Worm (Caenorhabditis elegans): Measurements from ENCODE around the gene F23F12.3.
A peak's percentile ranks its signal among the peaks of the same experiment; 100 is the strongest.

F23F12.3 gene

ce11 chrIII:6488916-6489315 is 11.4 kb upstream of the F23F12.3 start:
- TF ChIP-seq hlh-1 (tag; optimal IDR thresholded peaks at IDR 0.05) (no peak), ceh-43 (GFP tag; optimal IDR thresholded peaks at IDR 0.05) (peak; percentile 62), nhr-237 (tag; optimal IDR thresholded peaks at IDR 0.05) (peak; percentile 2), mep-1 (tag; optimal IDR thresholded peaks at IDR 0.05) (peak; percentile 39), zip-8 (tag; optimal IDR thresholded peaks at IDR 0.05) (no peak), lsy-2 (tag; optimal IDR thresholded peaks at IDR 0.05) (peak; percentile 30), ces-1 (GFP tag; optimal IDR thresholded peaks at IDR 0.05) (peak; percentile 37)

ce11 chrIII:6489493-6489892 is 10.8 kb upstream of the F23F12.3 start, which contains the start of gene rpt-3:
Gene rpt-3 (plus strand): TSS chrIII:6489793.
- TF ChIP-seq M03D4.4 (tag; optimal IDR thresholded peaks at IDR 0.05) (no peak), drap-1 (GFP tag; optimal IDR thresholded peaks at IDR 0.05) (no peak), cnd-1 (tag; optimal IDR thresholded peaks at IDR 0.05) (no peak), nhr-2 (tag; optimal IDR thresholded peaks at IDR 0.05) (no peak), elt-1 (tag; optimal IDR thresholded peaks at IDR 0.05; ENCODE audit: borderline replicate concordance, insufficient read depth) (no peak), sem-2 (GFP tag; optimal IDR thresholded peaks at IDR 0.05) (no peak), lsy-2 (tag; optimal IDR thresholded peaks at IDR 0.05) (no peak), nhr-12 (tag; optimal IDR thresholded peaks at IDR 0.05) (no peak), hlh-1 (tag; optimal IDR thresholded peaks at IDR 0.05) (no peak), lin-32 (GFP tag; optimal IDR thresholded peaks at IDR 0.05) (no peak), zip-8 (tag; optimal IDR thresholded peaks at IDR 0.05) (no peak), ceh-83 (GFP tag; optimal IDR thresholded peaks at IDR 0.05) (no peak), lin-13 (tag; optimal IDR thresholded peaks at IDR 0.05) (no peak)

ce11 chrIII:6490989-6491388 is 9.3 kb upstream of the F23F12.3 start:
- TF ChIP-seq unc-120 (tag; optimal IDR thresholded peaks at IDR 0.05; ENCODE audit: poor library complexity, severe bottlenecking) (no peak), sem-2 (GFP tag; optimal IDR thresholded peaks at IDR 0.05) (no peak), ham-2 (GFP tag; optimal IDR thresholded peaks at IDR 0.05) (no peak), bed-3 (GFP tag; optimal IDR thresholded peaks at IDR 0.05) (no peak), drap-1 (GFP tag; optimal IDR thresholded peaks at IDR 0.05) (no peak), ceh-43 (GFP tag; optimal IDR thresholded peaks at IDR 0.05) (no peak), nhr-2 (tag; optimal IDR thresholded peaks at IDR 0.05) (no peak), lsy-2 (tag; optimal IDR thresholded peaks at IDR 0.05) (no peak), unc-62 (GFP tag; optimal IDR thresholded peaks at IDR 0.05) (no peak), nhr-12 (tag; optimal IDR thresholded peaks at IDR 0.05) (no peak), mep-1 (tag; optimal IDR thresholded peaks at IDR 0.05) (no peak), ceh-83 (GFP tag; optimal IDR thresholded peaks at IDR 0.05) (no peak), mls-2 (tag; optimal IDR thresholded peaks at IDR 0.05) (no peak), lin-13 (tag; optimal IDR thresholded peaks at IDR 0.05) (no peak), nhr-28 (tag; optimal IDR thresholded peaks at IDR 0.05) (no peak), cnd-1 (tag; optimal IDR thresholded peaks at IDR 0.05) (no peak), mab-5 (tag; optimal IDR thresholded peaks at IDR 0.05) (no peak), unc-39 (tag; optimal IDR thresholded peaks at IDR 0.05) (no peak)

ce11 chrIII:6492807-6493206 is 7.5 kb upstream of the F23F12.3 start, which contains the start of gene srb-11:
Gene srb-11 (minus strand): TSS chrIII:6492907.
- TF ChIP-seq ceh-43 (GFP tag; optimal IDR thresholded peaks at IDR 0.05) = no peak
- no peak for TF ChIP-seq lsy-2 (tag; optimal IDR thresholded peaks at IDR 0.05)
- TF ChIP-seq drap-1 (GFP tag; optimal IDR thresholded peaks at IDR 0.05) = no peak
- no peak for TF ChIP-seq mab-5 (tag; optimal IDR thresholded peaks at IDR 0.05)
- TF ChIP-seq nhr-28 (tag; optimal IDR thresholded peaks at IDR 0.05) = no peak
- no peak for TF ChIP-seq nhr-2 (tag; optimal IDR thresholded peaks at IDR 0.05)
- no peak for TF ChIP-seq mls-2 (tag; optimal IDR thresholded peaks at IDR 0.05)
- TF ChIP-seq cnd-1 (tag; optimal IDR thresholded peaks at IDR 0.05) = no peak
- no peak for TF ChIP-seq mep-1 (tag; optimal IDR thresholded peaks at IDR 0.05)
- no peak for TF ChIP-seq pha-4 (tag; optimal IDR thresholded peaks at IDR 0.05)
- TF ChIP-seq hlh-1 (tag; optimal IDR thresholded peaks at IDR 0.05) = no peak
- TF ChIP-seq ceh-83 (GFP tag; optimal IDR thresholded peaks at IDR 0.05) = no peak
- no peak for TF ChIP-seq flh-1 (GFP tag; optimal IDR thresholded peaks at IDR 0.05)

- no peak for TF ChIP-seq hlh-1 (tag; optimal IDR thresholded peaks at IDR 0.05)
- no peak for TF ChIP-seq sptf-1 (tag; optimal IDR thresholded peaks at IDR 0.05)
- TF ChIP-seq elt-1 (tag; optimal IDR thresholded peaks at IDR 0.05; ENCODE audit: borderline replicate concordance, insufficient read depth) = no peak
- TF ChIP-seq ham-2 (GFP tag; optimal IDR thresholded peaks at IDR 0.05) = no peak
- no peak for TF ChIP-seq M03D4.4 (tag; optimal IDR thresholded peaks at IDR 0.05)
- no peak for TF ChIP-seq tbx-8 (GFP tag; optimal IDR thresholded peaks at IDR 0.05)
- no peak for TF ChIP-seq nhr-2 (tag; optimal IDR thresholded peaks at IDR 0.05)
- no peak for TF ChIP-seq lin-13 (tag; optimal IDR thresholded peaks at IDR 0.05)
- TF ChIP-seq drap-1 (GFP tag; optimal IDR thresholded peaks at IDR 0.05) = no peak
- no peak for TF ChIP-seq unc-120 (tag; optimal IDR thresholded peaks at IDR 0.05; ENCODE audit: poor library complexity, severe bottlenecking)
- no peak for TF ChIP-seq nhr-76 (tag; optimal IDR thresholded peaks at IDR 0.05)
- TF ChIP-seq unc-39 (tag; optimal IDR thresholded peaks at IDR 0.05) = no peak
- no peak for TF ChIP-seq nhr-237 (tag; optimal IDR thresholded peaks at IDR 0.05)
- no peak for TF ChIP-seq sem-2 (GFP tag; optimal IDR thresholded peaks at IDR 0.05)
- TF ChIP-seq ceh-39 (tag; optimal IDR thresholded peaks at IDR 0.05) = no peak
- no peak for TF ChIP-seq lsy-2 (tag; optimal IDR thresholded peaks at IDR 0.05)
- TF ChIP-seq lin-32 (GFP tag; optimal IDR thresholded peaks at IDR 0.05) = no peak
Observed at ce11 chrIII:6495191-6495723, 5.1 kb upstream of the F23F12.3 start, which contains the start of gene F23F12.13. Gene F23F12.13 (plus strand): TSS chrIII:6495673.

Data from whole organism, mixed stage, embryonic.